Worm (Caenorhabditis elegans) whole organism, L3 larva: ENCODE results near the gene skn-1.
A peak's percentile ranks its signal among the peaks of the same experiment; 100 is the strongest.

ENCODE experiments used
- R02D3.7 ChIP-seq: fragments of 150-350 bp; optimal IDR thresholded peaks from 2 replicates; lab custom pipeline; 2014; ENCODE audit warnings: missing biosample characterization, missing genetic modification characterization
- aly-2 ChIP-seq: fragments of 150-350 bp; optimal IDR thresholded peaks from 2 replicates; lab custom pipeline; 2014; ENCODE audit warnings: missing biosample characterization, missing genetic modification characterization
- ama-1 ChIP-seq: fragments of 150-350 bp; optimal IDR thresholded peaks from 2 replicates; lab custom pipeline; 2018
- ceh-16 ChIP-seq: sonication (generic microtip); optimal IDR thresholded peaks from 2 replicates; lab custom pipeline; 2017; ENCODE audit warnings: missing biosample characterization, missing genetic modification characterization
- ceh-82 ChIP-seq: fragments of 150-350 bp; optimal IDR thresholded peaks from 2 replicates; lab custom pipeline; 2014; ENCODE audit warnings: missing biosample characterization, missing genetic modification characterization
- ceh-9 ChIP-seq: sonication (generic microtip); optimal IDR thresholded peaks from 2 replicates; lab custom pipeline; 2018; ENCODE audit warnings: missing biosample characterization, missing genetic modification characterization
- daf-12 ChIP-seq: fragments of 150-350 bp; optimal IDR thresholded peaks from 2 replicates; lab custom pipeline; 2014; ENCODE audit warnings: missing biosample characterization, missing genetic modification reagents, missing genetic modification characterization
- egl-27 ChIP-seq: sonication (generic microtip); optimal IDR thresholded peaks from 4 replicates; lab custom pipeline; 2017; ENCODE audit warnings: missing biosample characterization, missing genetic modification reagents, missing genetic modification characterization
- egl-5 ChIP-seq: fragments of 150-350 bp; optimal IDR thresholded peaks from 2 replicates; lab custom pipeline; 2017; ENCODE audit warnings: missing biosample characterization, missing genetic modification reagents, missing genetic modification characterization, inconsistent platforms
- elt-2 ChIP-seq: sonication (generic microtip); optimal IDR thresholded peaks from 2 replicates; lab custom pipeline; 2016; ENCODE audit warnings: missing genetic modification reagents, mild to moderate bottlenecking, missing genetic modification characterization, missing compliant biosample characterization
- eor-1 ChIP-seq, 2 experiments: fragments of 150-350 bp; optimal IDR thresholded peaks; 2 replicates each; lab custom pipeline; 2014 to 2018; ENCODE audit warnings: missing biosample characterization in 2 of 2, missing genetic modification characterization in 2 of 2
- fkh-10 ChIP-seq: sonication (generic microtip); optimal IDR thresholded peaks from 2 replicates; lab custom pipeline; 2017; ENCODE audit warnings: missing biosample characterization, missing genetic modification reagents, missing genetic modification characterization
- fkh-2 ChIP-seq: fragments of 150-350 bp; optimal IDR thresholded peaks from 2 replicates; lab custom pipeline; 2014; ENCODE audit warnings: missing biosample characterization, missing genetic modification reagents, missing genetic modification characterization
- fos-1 ChIP-seq: fragments of 150-350 bp; optimal IDR thresholded peaks from 2 replicates; lab custom pipeline; 2014; ENCODE audit warnings: missing biosample characterization, missing genetic modification characterization
- jun-1 ChIP-seq: fragments of 150-350 bp; optimal IDR thresholded peaks from 2 replicates; lab custom pipeline; 2014; ENCODE audit warnings: missing biosample characterization, missing genetic modification reagents, missing genetic modification characterization
- lin-15B ChIP-seq: fragments of 150-350 bp; optimal IDR thresholded peaks from 2 replicates; lab custom pipeline; 2014; ENCODE audit warnings: missing biosample characterization, missing genetic modification characterization
- mdl-1 ChIP-seq: fragments of 150-350 bp; optimal IDR thresholded peaks from 2 replicates; lab custom pipeline; 2014; ENCODE audit warnings: missing biosample characterization, missing genetic modification characterization
- mml-1 ChIP-seq: fragments of 150-350 bp; sonication (generic microtip); optimal IDR thresholded peaks from 3 replicates; lab custom pipeline; 2014; ENCODE audit warnings: missing biosample characterization, missing genetic modification characterization
- nfya-1 ChIP-seq: sonication (generic microtip); optimal IDR thresholded peaks from 2 replicates; lab custom pipeline; 2017; ENCODE audit warnings: missing genetic modification characterization, mild to moderate bottlenecking, missing compliant biosample characterization, antibody characterized with exemption, moderate library complexity; ENCODE audit not compliant: insufficient read depth
- nhr-11 ChIP-seq: fragments of 150-350 bp; optimal IDR thresholded peaks from 2 replicates; lab custom pipeline; 2014; ENCODE audit warnings: missing biosample characterization, missing genetic modification characterization
- nhr-12 ChIP-seq: fragments of 150-350 bp; optimal IDR thresholded peaks from 2 replicates; lab custom pipeline; 2014; ENCODE audit warnings: missing biosample characterization, missing genetic modification characterization
- nhr-23 ChIP-seq: fragments of 150-350 bp; optimal IDR thresholded peaks from 2 replicates; lab custom pipeline; 2014; ENCODE audit warnings: missing biosample characterization, missing genetic modification reagents, missing genetic modification characterization
- nhr-237 ChIP-seq: fragments of 150-350 bp; optimal IDR thresholded peaks from 2 replicates; lab custom pipeline; 2014; ENCODE audit warnings: missing biosample characterization, missing genetic modification characterization
- nhr-25 ChIP-seq: sonication (generic microtip); optimal IDR thresholded peaks from 2 replicates; lab custom pipeline; 2017; ENCODE audit warnings: missing biosample characterization, missing genetic modification characterization
- nhr-28 ChIP-seq: fragments of 150-350 bp; optimal IDR thresholded peaks from 2 replicates; lab custom pipeline; 2014; ENCODE audit warnings: missing biosample characterization, missing genetic modification characterization
- nhr-43 ChIP-seq: sonication (generic microtip); optimal IDR thresholded peaks from 2 replicates; lab custom pipeline; 2016; ENCODE audit warnings: mild to moderate bottlenecking, missing genetic modification characterization, missing compliant biosample characterization; ENCODE audit not compliant: poor library complexity, severe bottlenecking
- nhr-67 ChIP-seq: fragments of 150-350 bp; optimal IDR thresholded peaks from 2 replicates; lab custom pipeline; 2014; ENCODE audit warnings: missing biosample characterization, missing genetic modification characterization
- nhr-77 ChIP-seq: fragments of 150-350 bp; optimal IDR thresholded peaks from 2 replicates; lab custom pipeline; 2014; ENCODE audit warnings: missing biosample characterization, missing genetic modification characterization
- pha-4 ChIP-seq: fragments of 150-350 bp; optimal IDR thresholded peaks from 2 replicates; lab custom pipeline; 2014; ENCODE audit warnings: missing biosample characterization, missing genetic modification reagents, missing genetic modification characterization
- pqm-1 ChIP-seq: fragments of 150-350 bp; optimal IDR thresholded peaks from 2 replicates; lab custom pipeline; 2017; ENCODE audit warnings: missing biosample characterization, missing genetic modification characterization, inconsistent platforms
- snpc-4 ChIP-seq: fragments of 150-350 bp; optimal IDR thresholded peaks from 2 replicates; lab custom pipeline; 2014; ENCODE audit warnings: missing biosample characterization, missing genetic modification characterization
- unc-62 ChIP-seq: fragments of 150-350 bp; sonication (generic microtip); optimal IDR thresholded peaks from 4 replicates; lab custom pipeline; 2014; ENCODE audit warnings: missing biosample characterization, missing genetic modification reagents, missing genetic modification characterization
- zag-1 ChIP-seq: fragments of 150-350 bp; optimal IDR thresholded peaks from 2 replicates; lab custom pipeline; 2014; ENCODE audit warnings: missing biosample characterization, missing genetic modification characterization

skn-1 gene

DNA sequence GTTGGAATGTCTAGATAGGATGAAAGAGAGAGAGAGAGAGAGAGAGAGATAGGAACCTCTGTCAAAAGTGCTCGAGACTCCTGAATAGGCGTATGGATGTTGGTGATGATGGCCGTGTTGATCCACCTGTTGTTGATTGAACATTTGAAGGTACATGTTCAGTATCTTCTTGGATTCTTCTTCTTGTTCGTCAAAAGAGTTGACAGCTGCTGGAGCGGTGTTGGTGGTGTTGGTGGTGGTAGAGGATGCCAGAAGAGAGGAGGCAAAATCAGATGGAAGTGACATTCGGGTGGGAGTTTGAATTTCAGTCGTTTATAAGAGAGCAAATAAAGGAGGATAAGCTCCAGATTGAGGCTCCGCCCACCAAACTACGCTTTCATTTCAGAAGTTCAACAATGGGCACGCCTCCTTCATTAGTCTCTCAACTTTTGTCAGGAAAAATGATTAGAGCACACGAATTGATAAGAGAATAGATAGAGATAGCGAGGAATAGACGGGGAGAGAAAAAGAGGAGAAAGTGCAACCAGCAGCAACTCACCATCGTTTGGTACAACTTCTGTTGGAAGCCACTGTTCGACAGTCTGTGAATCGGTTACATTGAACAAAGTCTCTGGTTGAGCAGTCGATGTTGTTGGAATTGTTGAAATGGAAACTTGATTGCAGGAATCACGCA lies 7.2 kb downstream of the skn-1 start:
- TF ChIP-seq nhr-25: no peak
- no peak for TF ChIP-seq eor-1 (tag; optimal IDR thresholded peaks at IDR 0.05; lab: Kevin White, UChicago)
- TF ChIP-seq elt-2 (tag; lab: Kevin White, UChicago): peak; percentile 63
- peak; percentile 50 for TF ChIP-seq pqm-1 (tag; lab: Kevin White, UChicago)
- TF ChIP-seq snpc-4 (tag; lab: Kevin White, UChicago): no peak
- no peak for TF ChIP-seq egl-5 (tag; lab: Kevin White, UChicago)
- no peak for TF ChIP-seq nhr-12
- peak; percentile 8 for TF ChIP-seq ama-1 (lab: Kevin White, UChicago)
- TF ChIP-seq ceh-9 (tag; lab: Kevin White, UChicago): no peak

DNA sequence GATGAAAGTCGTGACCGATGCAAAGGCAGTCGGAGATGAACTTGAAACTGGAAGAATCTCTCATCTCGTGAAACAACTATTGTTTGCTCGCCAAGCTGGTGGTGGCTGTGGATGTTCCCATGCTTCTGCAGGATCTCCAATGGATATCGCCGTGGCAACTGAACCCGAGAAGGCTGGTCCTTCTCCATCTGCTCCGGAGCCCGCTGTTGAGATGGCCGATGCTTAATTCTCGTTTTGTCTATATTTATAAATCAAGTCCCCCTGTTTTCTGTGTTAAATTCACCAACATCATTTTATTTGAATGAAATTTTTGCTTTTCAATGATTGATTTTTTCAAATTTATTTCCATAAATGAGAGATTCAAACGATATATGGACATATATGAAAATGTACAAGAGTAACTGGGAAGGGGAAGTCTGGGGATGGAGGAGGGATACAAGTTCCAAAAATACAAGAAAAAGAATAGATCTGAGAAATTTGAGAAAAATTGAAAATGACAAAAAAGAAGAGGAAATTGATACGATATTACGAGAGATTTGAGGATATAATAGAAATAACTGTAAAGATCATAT lies 9.3 kb downstream of the skn-1 start:
- TF ChIP-seq nhr-43 (tag; lab: Kevin White, UChicago) (peak; percentile 11), nhr-77 (tag; lab: Kevin White, UChicago) (no peak)
- TF ChIP-seq, all 47 proteins: peak for 1

- TF ChIP-seq zag-1: no peak
- no peak for TF ChIP-seq elt-2 (tag; lab: Kevin White, UChicago)
- peak; percentile 20 for TF ChIP-seq lin-15B
- no peak for TF ChIP-seq jun-1 (tag; lab: Kevin White, UChicago)
- TF ChIP-seq ceh-9 (tag; lab: Kevin White, UChicago): no peak
- peak; percentile 56 for TF ChIP-seq pha-4
- TF ChIP-seq nfya-1 (tag; lab: Kevin White, UChicago): peak; percentile 15
- no peak for TF ChIP-seq ama-1 (lab: Kevin White, UChicago)
- no peak for TF ChIP-seq nhr-28
- peak; percentile 90 for TF ChIP-seq R02D3.7
- no peak for TF ChIP-seq fos-1 (tag; lab: Kevin White, UChicago)
- TF ChIP-seq nhr-77 (tag; lab: Kevin White, UChicago): no peak
Measured at ce11 chrIV:5649073-5649583, 11.1 kb downstream of the skn-1 start, which contains the start of gene csn-5. Gene csn-5, plus strand, starts transcription at chrIV:5649533.

DNA sequence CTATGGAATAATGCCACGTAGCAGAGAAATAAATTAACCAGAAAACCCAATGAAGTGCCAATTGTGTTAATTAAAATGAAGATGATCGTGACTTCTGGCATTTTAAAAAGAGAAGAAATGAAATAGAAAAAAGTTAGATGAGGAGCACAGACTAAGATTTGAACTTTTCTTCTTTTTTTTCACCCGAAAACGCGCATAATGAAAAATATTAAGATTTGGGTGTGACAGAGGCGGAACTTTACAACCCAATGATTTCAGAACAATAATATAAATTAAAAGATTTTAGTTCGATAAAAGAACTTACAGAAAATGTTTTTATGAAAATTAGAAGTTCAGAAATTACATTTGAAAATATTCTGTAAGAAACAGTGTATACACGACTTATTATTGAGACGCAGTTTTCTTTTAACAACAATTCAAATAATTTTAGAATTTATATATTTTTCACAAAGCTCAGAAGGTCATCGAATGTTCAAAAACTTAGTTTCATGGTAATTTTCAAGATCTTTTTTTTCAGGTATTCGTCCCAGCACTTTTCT lies 14.6 kb downstream of the skn-1 start, which contains the start of the genes srd-8 and B0547.2:
TSS of gene srd-8 (minus strand) at position 101 of the 539 bp plus-strand sequence.
TSS of gene B0547.2 (plus strand) at position 489 of the 539 bp plus-strand sequence.
- no peak for TF ChIP-seq mml-1 (tag; lab: Kevin White, UChicago)
- TF ChIP-seq nhr-67 (tag; lab: Kevin White, UChicago): no peak
- TF ChIP-seq nfya-1 (tag; lab: Kevin White, UChicago): no peak
- TF ChIP-seq ama-1 (lab: Kevin White, UChicago): no peak
- TF ChIP-seq fkh-10: no peak
- TF ChIP-seq mdl-1 (tag; lab: Kevin White, UChicago): no peak
- TF ChIP-seq snpc-4 (tag; lab: Kevin White, UChicago): no peak
- TF ChIP-seq nhr-11 (tag; lab: Kevin White, UChicago): no peak
- TF ChIP-seq ceh-82: no peak
- no peak for TF ChIP-seq nhr-23
- TF ChIP-seq ceh-16: no peak
- TF ChIP-seq fkh-2 (tag; lab: Kevin White, UChicago): no peak
- no peak for TF ChIP-seq egl-27 (tag; lab: Kevin White, UChicago)
- TF ChIP-seq nhr-77 (tag; lab: Kevin White, UChicago): no peak
- TF ChIP-seq daf-12 (tag; lab: Kevin White, UChicago): no peak
- no peak for TF ChIP-seq lin-15B
- TF ChIP-seq elt-2 (tag; lab: Kevin White, UChicago): no peak
- TF ChIP-seq ceh-9 (tag; lab: Kevin White, UChicago): no peak
- TF ChIP-seq, all 47 proteins: peak for 0

DNA sequence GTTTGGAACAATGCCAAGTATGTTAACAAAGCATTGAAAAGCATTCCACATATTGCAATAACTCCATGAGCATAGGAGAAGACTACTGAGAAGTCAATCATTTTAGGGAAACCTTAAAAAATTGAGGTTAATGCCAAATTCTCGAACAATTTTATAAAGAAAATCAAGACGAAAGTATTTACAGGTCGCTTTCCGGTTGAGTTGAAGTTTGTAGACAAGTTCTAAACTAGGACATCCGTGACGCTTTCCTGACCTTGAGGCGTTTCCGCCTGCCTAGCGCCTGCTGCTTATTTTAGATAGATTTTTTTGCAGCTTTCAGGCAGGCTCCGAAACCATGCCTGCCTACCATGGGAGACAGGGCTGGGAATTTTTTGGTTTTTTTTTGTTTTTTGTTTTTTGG lies 24.6 kb downstream of the skn-1 start, which contains the start of gene srd-13:
TSS of gene srd-13 (minus strand) at position 101 of the 400 bp plus-strand sequence.
- TF ChIP-seq aly-2 (tag; lab: Kevin White, UChicago): no peak
- no peak for TF ChIP-seq R02D3.7
- TF ChIP-seq unc-62 (GFP tag; lab: Kevin White, UChicago): no peak
- TF ChIP-seq nhr-237 (tag; lab: Kevin White, UChicago): no peak
